Fruit fly (Drosophila melanogaster) whole organism, embryonic: Measurements from ENCODE around the gene cd.
A peak's percentile ranks its signal among the peaks of the same experiment; 100 is the strongest.

Experiments used
- Antp ChIP-seq: fragments of 200-800 bp; sonication (Bioruptor generic); optimal IDR thresholded peaks from 3 replicates; lab custom pipeline; 2016; ENCODE audit warnings: missing biosample characterization, missing genetic modification characterization
- CG10462 ChIP-seq: fragments of 200-800 bp; sonication (Bioruptor generic); optimal IDR thresholded peaks from 2 replicates; lab custom pipeline; 2016; ENCODE audit warnings: missing biosample characterization, missing genetic modification characterization
- CG10959 ChIP-seq: fragments of 200-800 bp; sonication (Bioruptor generic); IDR thresholded peaks from 2 replicates; pipeline ENCODE4 v1.3.6; 2022; ENCODE audit warnings: missing biosample characterization, missing genetic modification characterization
- CG12071 ChIP-seq: fragments of 200-800 bp; sonication (Bioruptor generic); optimal IDR thresholded peaks from 3 replicates; lab custom pipeline; 2018; ENCODE audit warnings: missing biosample characterization, mild to moderate bottlenecking, missing genetic modification characterization
- CG12155 ChIP-seq: fragments of 200-800 bp; sonication (Bioruptor generic); optimal IDR thresholded peaks from 3 replicates; lab custom pipeline; 2016; ENCODE audit warnings: missing biosample characterization, missing genetic modification characterization
- CG14441 ChIP-seq: fragments of 200-800 bp; sonication (Bioruptor generic); IDR thresholded peaks from 2 replicates; pipeline ENCODE4 v1.3.6; 2022; ENCODE audit warnings: missing biosample characterization, missing genetic modification characterization
- CG17912 ChIP-seq: fragments of 200-800 bp; sonication (Bioruptor generic); optimal IDR thresholded peaks from 2 replicates; lab custom pipeline; 2018; ENCODE audit warnings: missing biosample characterization, mild to moderate bottlenecking, missing genetic modification characterization
- CG18262 ChIP-seq: fragments of 200-800 bp; optimal IDR thresholded peaks from 3 replicates; lab custom pipeline; 2019; ENCODE audit warnings: missing biosample characterization, mild to moderate bottlenecking, missing genetic modification characterization, moderate library complexity
- CG18764 ChIP-seq: fragments of 200-800 bp; sonication (Bioruptor generic); optimal IDR thresholded peaks from 3 replicates; lab custom pipeline; 2016; ENCODE audit warnings: missing biosample characterization, missing genetic modification characterization
- CG34422 ChIP-seq: fragments of 200-800 bp; sonication (Bioruptor generic); IDR thresholded peaks from 3 replicates; pipeline ENCODE4 v1.3.6; 2022; ENCODE audit warnings: missing biosample characterization, missing genetic modification characterization
- CG5953 ChIP-seq: fragments of 200-800 bp; sonication (Bioruptor generic); IDR thresholded peaks from 2 replicates; pipeline ENCODE4 v1.3.6; 2022; ENCODE audit warnings: missing biosample characterization, missing genetic modification characterization
- CG6272 ChIP-seq: fragments of 200-800 bp; sonication (Bioruptor generic); IDR thresholded peaks from 2 replicates; pipeline ENCODE4 v1.3.6; 2022; ENCODE audit warnings: missing biosample characterization, missing genetic modification characterization
- CG6765 ChIP-seq: fragments of 200-800 bp; sonication (Bioruptor generic); optimal IDR thresholded peaks from 3 replicates; lab custom pipeline; 2017; ENCODE audit warnings: missing biosample characterization, mild to moderate bottlenecking, missing genetic modification characterization
- CG8765 ChIP-seq: fragments of 200-800 bp; sonication (Bioruptor generic); IDR thresholded peaks from 2 replicates; pipeline ENCODE4 v1.3.6; 2022; ENCODE audit warnings: missing biosample characterization, missing genetic modification characterization
- CG9932 ChIP-seq: fragments of 200-800 bp; sonication (Bioruptor generic); IDR thresholded peaks from 2 replicates; pipeline ENCODE4 v1.3.6; 2022; ENCODE audit warnings: missing biosample characterization, missing genetic modification characterization
- CHES-1-like ChIP-seq: fragments of 200-800 bp; sonication (Bioruptor generic); optimal IDR thresholded peaks from 2 replicates; lab custom pipeline; 2016; ENCODE audit warnings: missing biosample characterization, missing genetic modification characterization
- CrebB ChIP-seq: fragments of 200-800 bp; sonication (Bioruptor generic); optimal IDR thresholded peaks from 3 replicates; lab custom pipeline; 2018; ENCODE audit warnings: missing biosample characterization, mild to moderate bottlenecking, missing genetic modification characterization
- Dll ChIP-seq: fragments of 200-800 bp; sonication (Bioruptor generic); IDR thresholded peaks from 4 replicates; pipeline ENCODE4 v1.3.6; 2022; ENCODE audit warnings: missing biosample characterization, missing genetic modification characterization; ENCODE audit not compliant: partially characterized antibody
- ERR ChIP-seq: fragments of 200-800 bp; sonication (Bioruptor generic); optimal IDR thresholded peaks from 2 replicates; lab custom pipeline; 2016; ENCODE audit warnings: missing biosample characterization, missing genetic modification characterization
- GATAe ChIP-seq: fragments of 200-800 bp; sonication (Bioruptor generic); conservative IDR thresholded peaks from 2 replicates; pipeline ENCODE4 v1.3.6; 2022; ENCODE audit warnings: missing biosample characterization, missing genetic modification characterization
- HmgZ ChIP-seq: fragments of 200-800 bp; sonication (Bioruptor generic); optimal IDR thresholded peaks from 2 replicates; lab custom pipeline; 2018; ENCODE audit warnings: missing biosample characterization, mild to moderate bottlenecking, missing genetic modification characterization
- Hr39 ChIP-seq: fragments of >200 bp; optimal IDR thresholded peaks from 2 replicates; lab custom pipeline; 2017
- Jarid2 ChIP-seq: fragments of 200-800 bp; sonication (Bioruptor generic); optimal IDR thresholded peaks from 3 replicates; lab custom pipeline; 2017; ENCODE audit warnings: mild to moderate bottlenecking, missing biosample characterization, missing genetic modification reagents, missing genetic modification characterization
- Mad ChIP-seq: fragments of 200-800 bp; sonication (Bioruptor generic); optimal IDR thresholded peaks from 2 replicates; lab custom pipeline; 2016; ENCODE audit warnings: missing biosample characterization, missing genetic modification characterization
- Nf-YB ChIP-seq: fragments of 200-800 bp; sonication (Bioruptor generic); optimal IDR thresholded peaks from 3 replicates; lab custom pipeline; 2019; ENCODE audit warnings: missing biosample characterization, mild to moderate bottlenecking, missing genetic modification characterization, moderate library complexity
- Nf-YC ChIP-seq: fragments of 200-800 bp; optimal IDR thresholded peaks from 3 replicates; lab custom pipeline; 2019; ENCODE audit warnings: missing biosample characterization, mild to moderate bottlenecking, missing genetic modification characterization, moderate library complexity
- Opbp ChIP-seq: fragments of 200-800 bp; sonication (Bioruptor generic); IDR thresholded peaks from 3 replicates; pipeline ENCODE4 v1.3.6; 2022; ENCODE audit warnings: missing biosample characterization, missing genetic modification characterization; ENCODE audit not compliant: partially characterized antibody
- Pdp1 ChIP-seq, 2 experiments: fragments of 200-800 bp; sonication (Bioruptor generic); optimal IDR thresholded peaks; 3 replicates each; lab custom pipeline; 2016; ENCODE audit warnings: missing biosample characterization in 2 of 2, missing genetic modification characterization in 2 of 2, mild to moderate bottlenecking in 1 of 2, moderate library complexity in 1 of 2
- Scr ChIP-seq: fragments of 200-800 bp; sonication (Bioruptor generic); IDR thresholded peaks from 2 replicates; pipeline ENCODE4 v1.3.6; 2022; ENCODE audit warnings: missing biosample characterization, missing genetic modification characterization; ENCODE audit not compliant: partially characterized antibody
- Tbp ChIP-seq: fragments of >200 bp; optimal IDR thresholded peaks from 2 replicates; lab custom pipeline; 2018; ENCODE audit warnings: missing biosample characterization, missing genetic modification characterization
- Vsx1 ChIP-seq: fragments of 200-800 bp; sonication (Bioruptor generic); optimal IDR thresholded peaks from 2 replicates; lab custom pipeline; 2017; ENCODE audit warnings: missing biosample characterization, mild to moderate bottlenecking, missing genetic modification characterization, missing genetic modification reagents
- ab ChIP-seq: fragments of 200-800 bp; sonication (Bioruptor generic); optimal IDR thresholded peaks from 2 replicates; lab custom pipeline; 2016; ENCODE audit warnings: missing biosample characterization, missing genetic modification characterization
- ap ChIP-seq: fragments of 200-800 bp; sonication (Bioruptor generic); IDR thresholded peaks from 2 replicates; pipeline ENCODE4 v1.3.6; 2022; ENCODE audit warnings: missing biosample characterization, missing genetic modification characterization
- ara ChIP-seq: fragments of 200-800 bp; sonication (Bioruptor generic); IDR thresholded peaks from 2 replicates; pipeline ENCODE4 v1.3.6; 2022; ENCODE audit warnings: missing biosample characterization, missing genetic modification characterization
- ato ChIP-seq: fragments of 200-800 bp; sonication (Bioruptor generic); IDR thresholded peaks from 2 replicates; pipeline ENCODE4 v1.3.6; 2022; ENCODE audit warnings: missing biosample characterization, missing genetic modification characterization; ENCODE audit not compliant: partially characterized antibody
- chinmo ChIP-seq: fragments of 200-800 bp; sonication (Bioruptor generic); IDR thresholded peaks from 4 replicates; pipeline ENCODE4 v1.3.6; 2022; ENCODE audit warnings: missing biosample characterization, missing genetic modification characterization; ENCODE audit not compliant: partially characterized antibody
- cwo ChIP-seq: fragments of 200-800 bp; sonication (Bioruptor generic); optimal IDR thresholded peaks from 3 replicates; lab custom pipeline; 2017; ENCODE audit warnings: missing biosample characterization, missing genetic modification characterization, mild to moderate bottlenecking, moderate library complexity, missing genetic modification reagents
- dmrt11E ChIP-seq: fragments of 200-800 bp; sonication (Bioruptor generic); optimal IDR thresholded peaks from 3 replicates; lab custom pipeline; 2018; ENCODE audit warnings: missing biosample characterization, mild to moderate bottlenecking, missing genetic modification characterization, moderate library complexity
- ftz-f1 ChIP-seq: fragments of 200-800 bp; sonication (Bioruptor generic); optimal IDR thresholded peaks from 2 replicates; lab custom pipeline; 2016; ENCODE audit warnings: missing biosample characterization, missing genetic modification characterization
- gcm2 ChIP-seq: fragments of 200-800 bp; sonication (Bioruptor generic); optimal IDR thresholded peaks from 2 replicates; lab custom pipeline; 2016; ENCODE audit warnings: missing biosample characterization, missing genetic modification characterization
- gsb-n ChIP-seq: fragments of 200-800 bp; sonication (Bioruptor generic); optimal IDR thresholded peaks from 3 replicates; lab custom pipeline; 2018; ENCODE audit warnings: missing biosample characterization, mild to moderate bottlenecking, missing genetic modification characterization
- jing ChIP-seq: fragments of 200-800 bp; sonication (Bioruptor generic); optimal IDR thresholded peaks from 2 replicates; lab custom pipeline; 2018; ENCODE audit warnings: missing biosample characterization, mild to moderate bottlenecking, missing genetic modification characterization
- ken ChIP-seq: fragments of 200-800 bp; sonication (Bioruptor generic); IDR thresholded peaks from 3 replicates; pipeline ENCODE4 v1.3.6; 2022; ENCODE audit warnings: missing biosample characterization, missing genetic modification characterization
- lab ChIP-seq: fragments of 200-800 bp; sonication (Bioruptor generic); optimal IDR thresholded peaks from 3 replicates; lab custom pipeline; 2017; ENCODE audit warnings: missing biosample characterization, missing genetic modification characterization, mild to moderate bottlenecking, moderate library complexity, missing genetic modification reagents
- nmo ChIP-seq: fragments of 200-800 bp; sonication (Bioruptor generic); optimal IDR thresholded peaks from 2 replicates; lab custom pipeline; 2018; ENCODE audit warnings: missing biosample characterization, mild to moderate bottlenecking, missing genetic modification characterization, moderate library complexity
- onecut ChIP-seq: fragments of 200-800 bp; sonication (Bioruptor generic); IDR thresholded peaks from 2 replicates; pipeline ENCODE4 v1.3.6; 2022; ENCODE audit warnings: missing biosample characterization, missing genetic modification characterization
- schlank ChIP-seq: fragments of 200-800 bp; sonication (Bioruptor generic); optimal IDR thresholded peaks from 2 replicates; lab custom pipeline; 2018; ENCODE audit warnings: missing biosample characterization, mild to moderate bottlenecking, missing genetic modification characterization
- sna ChIP-seq: fragments of 200-800 bp; sonication (Bioruptor generic); IDR thresholded peaks from 2 replicates; pipeline ENCODE4 v1.3.6; 2022; ENCODE audit warnings: missing biosample characterization, missing genetic modification characterization; ENCODE audit not compliant: partially characterized antibody
- sob ChIP-seq: fragments of 200-800 bp; sonication (Bioruptor generic); IDR thresholded peaks from 2 replicates; pipeline ENCODE4 v1.3.6; 2022; ENCODE audit warnings: missing biosample characterization, missing genetic modification characterization
- toy ChIP-seq: fragments of 200-800 bp; sonication (Bioruptor generic); IDR thresholded peaks from 2 replicates; pipeline ENCODE4 v1.3.6; 2022; ENCODE audit warnings: missing biosample characterization, missing genetic modification characterization

Gene cd

DNA sequence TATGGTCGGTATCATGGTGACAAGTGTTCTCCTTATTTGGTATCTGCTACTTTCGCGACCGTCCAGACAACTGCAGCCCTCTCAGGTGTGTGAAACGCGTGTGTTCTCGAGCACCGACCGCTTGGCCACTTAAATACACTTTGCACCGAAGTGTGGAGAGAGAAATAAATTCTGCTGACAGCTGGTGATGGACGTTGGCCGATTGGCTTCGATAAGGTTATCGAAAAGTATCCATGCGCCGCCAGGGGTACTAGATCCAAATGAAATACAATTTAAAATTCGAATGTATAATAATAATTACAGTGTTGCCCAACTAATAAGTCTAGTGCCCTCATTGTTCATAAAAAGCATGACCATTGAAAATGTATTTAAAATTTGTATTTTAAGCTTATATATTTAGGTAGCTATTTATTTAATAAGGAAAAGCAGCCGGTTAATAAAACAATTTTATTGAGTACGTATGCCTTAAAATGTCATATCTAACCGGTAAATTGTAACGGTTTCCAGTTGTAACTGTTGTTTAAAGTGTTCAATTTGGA, 8.4 kb upstream of the cd start, which contains the start of the genes Gclm and CG17625 (continued):
- TF ChIP-seq sob (GFP tag; lab: Robert Waterston, UW) (peak; percentile 81), ato (GFP tag; lab: Robert Waterston, UW) (peak; percentile 53), Opbp (GFP tag; lab: Robert Waterston, UW) (peak; percentile 86), ERR (GFP tag; lab: Kevin White, UChicago) (peak; percentile 42), sna (GFP tag; lab: Robert Waterston, UW) (peak; percentile 69; the same call in 1 of the 2 replicates), Pdp1 (GFP tag; optimal IDR thresholded peaks at IDR 0.05; lab: Kevin White, UChicago) (peak in 1 of 2 experiments; percentile 38), CG8765 (no peak), Jarid2 (GFP tag; lab: Kevin White, UChicago) (peak; percentile 73), CG5953 (GFP tag; lab: Robert Waterston, UW) (0 out of 2 replicates have a peak, but pooled peaks have one; percentile 47), CrebB (tag; lab: Kevin White, UChicago) (peak; percentile 27), jing (GFP tag; lab: Kevin White, UChicago) (no peak), ab (GFP tag; lab: Kevin White, UChicago) (no peak), CG17912 (GFP tag; lab: Kevin White, UChicago) (no peak), dmrt11E (tag; lab: Kevin White, UChicago) (peak; percentile 38), gcm2 (no peak), cwo (GFP tag; lab: Kevin White, UChicago) (peak; percentile 38), Antp (peak; percentile 47), gsb-n (tag; lab: Kevin White, UChicago) (peak; percentile 42), CG18764 (peak; percentile 35), ftz-f1 (peak; percentile 29), chinmo (GFP tag; lab: Robert Waterston, UW) (peak; percentile 79; the same call in 1 of the 4 replicates), ap (GFP tag; lab: Robert Waterston, UW) (no peak), lab (GFP tag; lab: Kevin White, UChicago) (peak; percentile 50), Scr (GFP tag; lab: Robert Waterston, UW) (peak; percentile 76), Vsx1 (GFP tag; lab: Kevin White, UChicago) (peak; percentile 21), nmo (peak; percentile 70), Mad (GFP tag; lab: Kevin White, UChicago) (peak; percentile 47), CG34422 (GFP tag; lab: Robert Waterston, UW) (peak; percentile 74), CG10462 (peak; percentile 18), HmgZ (peak; percentile 66), CG14441 (GFP tag; lab: Robert Waterston, UW) (peak; percentile 49; the same call in 1 of the 2 replicates), ara (no peak), GATAe (no peak; the same call in 1 of the 2 replicates), CG6765 (GFP tag; lab: Kevin White, UChicago) (peak; percentile 66), schlank (tag; lab: Kevin White, UChicago) (peak; percentile 22), CG10959 (peak; percentile 27; the same call in 1 of the 2 replicates), Tbp (GFP tag; lab: Kevin White, UChicago) (no peak), Nf-YB (GFP tag; lab: Kevin White, UChicago) (peak; percentile 23), toy (GFP tag; lab: Robert Waterston, UW) (0 out of 2 replicates have a peak, but pooled peaks have one; percentile 10), Dll (GFP tag; lab: Robert Waterston, UW) (peak; percentile 78), CG9932 (GFP tag; lab: Robert Waterston, UW) (peak; percentile 85), onecut (no peak), CHES-1-like (GFP tag; lab: Kevin White, UChicago) (peak; percentile 66), CG18262 (tag; lab: Kevin White, UChicago) (peak; percentile 48), Hr39 (lab: Kevin White, UChicago) (no peak), CG12071 (GFP tag; lab: Kevin White, UChicago) (peak; percentile 32), Nf-YC (tag; lab: Kevin White, UChicago) (peak; percentile 60), ken (GFP tag; lab: Robert Waterston, UW) (peak; percentile 14; the same call in 1 of the 3 replicates), CG6272 (peak; percentile 58; the same call in 1 of the 2 replicates), CG12155 (GFP tag; lab: Kevin White, UChicago) (peak; percentile 29)
